Fruit fly (Drosophila melanogaster) whole organism, embryonic: Measurements from ENCODE around the gene Msh6.

ENCODE experiments used
- Ada2b ChIP-seq: fragments of 200-800 bp; sonication (Bioruptor generic); IDR thresholded peaks from 2 replicates; pipeline ENCODE4 v1.3.6; 2022; ENCODE audit warnings: missing biosample characterization, missing genetic modification characterization
- BEAF-32 ChIP-seq: fragments of 200-800 bp; sonication (Bioruptor generic); optimal IDR thresholded peaks from 3 replicates; lab custom pipeline; 2017; ENCODE audit warnings: missing biosample characterization, missing genetic modification characterization, mild to moderate bottlenecking, moderate library complexity, missing genetic modification reagents
- Blimp-1 ChIP-seq: fragments of 200-800 bp; sonication (Bioruptor generic); optimal IDR thresholded peaks from 3 replicates; lab custom pipeline; 2018; ENCODE audit warnings: missing biosample characterization, missing genetic modification characterization, mild to moderate bottlenecking, moderate library complexity, missing genetic modification reagents
- CG1024 ChIP-seq: fragments of 200-800 bp; sonication (Bioruptor generic); IDR thresholded peaks from 2 replicates; pipeline ENCODE4 v1.3.6; 2022; ENCODE audit warnings: missing biosample characterization, missing genetic modification characterization
- CG10274 ChIP-seq: fragments of 200-800 bp; sonication (Bioruptor generic); optimal IDR thresholded peaks from 3 replicates; lab custom pipeline; 2017; ENCODE audit warnings: missing biosample characterization, mild to moderate bottlenecking, missing genetic modification characterization
- CG10979 ChIP-seq: fragments of 200-800 bp; sonication (Bioruptor generic); optimal IDR thresholded peaks from 2 replicates; lab custom pipeline; 2018; ENCODE audit warnings: missing biosample characterization, mild to moderate bottlenecking, missing genetic modification characterization, moderate library complexity
- CG11093 ChIP-seq: fragments of 200-800 bp; sonication (Bioruptor generic); IDR thresholded peaks from 3 replicates; pipeline ENCODE4 v1.3.6; 2022; ENCODE audit warnings: missing biosample characterization, missing genetic modification characterization
- CG12744 ChIP-seq: fragments of 200-800 bp; sonication (Bioruptor generic); optimal IDR thresholded peaks from 2 replicates; lab custom pipeline; 2016; ENCODE audit warnings: missing biosample characterization, missing genetic modification characterization
- CG13894 ChIP-seq: fragments of 200-800 bp; sonication (Bioruptor generic); optimal IDR thresholded peaks from 3 replicates; lab custom pipeline; 2018; ENCODE audit warnings: missing biosample characterization, mild to moderate bottlenecking, missing genetic modification characterization, moderate library complexity
- CG15479 ChIP-seq: fragments of 200-800 bp; sonication (Bioruptor generic); optimal IDR thresholded peaks from 3 replicates; lab custom pipeline; 2019; ENCODE audit warnings: missing biosample characterization, mild to moderate bottlenecking, missing genetic modification characterization, moderate library complexity
- CG16815 ChIP-seq: fragments of 200-800 bp; sonication (Bioruptor generic); optimal IDR thresholded peaks from 3 replicates; lab custom pipeline; 2017; ENCODE audit warnings: missing biosample characterization, mild to moderate bottlenecking, missing genetic modification characterization
- CG16863 ChIP-seq: fragments of 200-800 bp; sonication (Bioruptor generic); optimal IDR thresholded peaks from 3 replicates; lab custom pipeline; 2016; ENCODE audit warnings: missing biosample characterization, missing genetic modification characterization
- CG2129 ChIP-seq: fragments of 200-800 bp; sonication (Bioruptor generic); IDR thresholded peaks from 2 replicates; pipeline ENCODE4 v1.3.6; 2022; ENCODE audit warnings: missing biosample characterization, missing genetic modification characterization; ENCODE audit not compliant: partially characterized antibody
- CG3995 ChIP-seq: fragments of 200-800 bp; sonication (Bioruptor generic); optimal IDR thresholded peaks from 3 replicates; lab custom pipeline; 2016; ENCODE audit warnings: missing biosample characterization, missing genetic modification characterization
- CG42726 ChIP-seq: fragments of 200-800 bp; sonication (Bioruptor generic); IDR thresholded peaks from 2 replicates; pipeline ENCODE4 v1.3.6; 2022; ENCODE audit warnings: missing biosample characterization, missing genetic modification characterization; ENCODE audit not compliant: partially characterized antibody
- CG4820 ChIP-seq: fragments of 200-800 bp; sonication (Bioruptor generic); optimal IDR thresholded peaks from 3 replicates; lab custom pipeline; 2016; ENCODE audit warnings: missing biosample characterization, missing genetic modification characterization
- CG6765 ChIP-seq: fragments of 200-800 bp; sonication (Bioruptor generic); optimal IDR thresholded peaks from 3 replicates; lab custom pipeline; 2017; ENCODE audit warnings: missing biosample characterization, mild to moderate bottlenecking, missing genetic modification characterization
- CG7271 ChIP-seq: fragments of 200-800 bp; sonication (Bioruptor generic); optimal IDR thresholded peaks from 2 replicates; lab custom pipeline; 2018; ENCODE audit warnings: missing biosample characterization, mild to moderate bottlenecking, missing genetic modification characterization, moderate library complexity
- CG8089 ChIP-seq: fragments of 200-800 bp; sonication (Bioruptor generic); optimal IDR thresholded peaks from 3 replicates; lab custom pipeline; 2016; ENCODE audit warnings: missing biosample characterization, missing genetic modification characterization
- CG8359 ChIP-seq: fragments of 200-800 bp; sonication (Bioruptor generic); optimal IDR thresholded peaks from 2 replicates; lab custom pipeline; 2017; ENCODE audit warnings: missing biosample characterization, mild to moderate bottlenecking, missing genetic modification characterization, borderline replicate concordance
- CG8924 ChIP-seq: fragments of 200-800 bp; optimal IDR thresholded peaks from 3 replicates; lab custom pipeline; 2019; ENCODE audit warnings: missing biosample characterization, mild to moderate bottlenecking, missing genetic modification characterization, moderate library complexity
- CG9797 ChIP-seq: fragments of 200-800 bp; sonication (Bioruptor generic); optimal IDR thresholded peaks from 3 replicates; lab custom pipeline; 2018; ENCODE audit warnings: missing biosample characterization, mild to moderate bottlenecking, missing genetic modification characterization
- CoRest ChIP-seq: fragments of 200-800 bp; sonication (Bioruptor generic); optimal IDR thresholded peaks from 3 replicates; lab custom pipeline; 2018; ENCODE audit warnings: missing biosample characterization, mild to moderate bottlenecking, missing genetic modification characterization, moderate library complexity
- CrebB ChIP-seq: fragments of 200-800 bp; sonication (Bioruptor generic); optimal IDR thresholded peaks from 3 replicates; lab custom pipeline; 2018; ENCODE audit warnings: missing biosample characterization, mild to moderate bottlenecking, missing genetic modification characterization
- D19A ChIP-seq: fragments of 200-800 bp; optimal IDR thresholded peaks from 3 replicates; lab custom pipeline; 2019; ENCODE audit warnings: missing biosample characterization, mild to moderate bottlenecking, missing genetic modification characterization, moderate library complexity
- Fer2 ChIP-seq: fragments of 200-800 bp; sonication (Bioruptor generic); optimal IDR thresholded peaks from 2 replicates; lab custom pipeline; 2018; ENCODE audit warnings: missing biosample characterization, mild to moderate bottlenecking, missing genetic modification characterization, moderate library complexity
- Lim3 ChIP-seq: fragments of 200-800 bp; sonication (Bioruptor generic); IDR thresholded peaks from 2 replicates; pipeline ENCODE4 v1.3.6; 2022; ENCODE audit warnings: missing biosample characterization, missing genetic modification characterization
- MBD-R2 ChIP-seq: fragments of 200-800 bp; sonication (Bioruptor generic); IDR thresholded peaks from 2 replicates; pipeline ENCODE4 v1.3.6; 2022; ENCODE audit warnings: missing biosample characterization, missing genetic modification characterization
- NK7.1 ChIP-seq: fragments of 200-800 bp; sonication (Bioruptor generic); optimal IDR thresholded peaks from 3 replicates; lab custom pipeline; 2016; ENCODE audit warnings: missing biosample characterization, missing genetic modification characterization
- Neu2 ChIP-seq: fragments of 200-800 bp; sonication (Bioruptor generic); optimal IDR thresholded peaks from 3 replicates; lab custom pipeline; 2016; ENCODE audit warnings: missing biosample characterization, missing genetic modification characterization, borderline replicate concordance
- Nf-YC ChIP-seq: fragments of 200-800 bp; optimal IDR thresholded peaks from 3 replicates; lab custom pipeline; 2019; ENCODE audit warnings: missing biosample characterization, mild to moderate bottlenecking, missing genetic modification characterization, moderate library complexity
- Side ChIP-seq: fragments of 200-800 bp; sonication (Bioruptor generic); optimal IDR thresholded peaks from 2 replicates; lab custom pipeline; 2016; ENCODE audit warnings: missing biosample characterization, missing genetic modification characterization
- Sox102F ChIP-seq: fragments of 200-800 bp; sonication (Bioruptor generic); optimal IDR thresholded peaks from 2 replicates; lab custom pipeline; 2018; ENCODE audit warnings: missing biosample characterization, mild to moderate bottlenecking, missing genetic modification characterization, moderate library complexity
- aop ChIP-seq: fragments of 200-800 bp; sonication (Bioruptor generic); IDR thresholded peaks from 2 replicates; pipeline ENCODE4 v1.3.6; 2022; ENCODE audit warnings: missing biosample characterization, missing genetic modification characterization
- bowl ChIP-seq: fragments of 200-800 bp; sonication (Bioruptor generic); IDR thresholded peaks from 2 replicates; pipeline ENCODE4 v1.3.6; 2022; ENCODE audit warnings: missing biosample characterization, missing genetic modification characterization
- cad ChIP-seq: fragments of >200 bp; optimal IDR thresholded peaks from 2 replicates; lab custom pipeline; 2017; ENCODE audit warnings: missing biosample characterization, missing genetic modification characterization
- disco-r ChIP-seq: fragments of 200-800 bp; sonication (Bioruptor generic); optimal IDR thresholded peaks from 2 replicates; lab custom pipeline; 2016; ENCODE audit warnings: missing biosample characterization, missing genetic modification characterization
- emc ChIP-seq: fragments of 200-800 bp; sonication (Bioruptor generic); optimal IDR thresholded peaks from 2 replicates; lab custom pipeline; 2016; ENCODE audit warnings: missing biosample characterization, missing genetic modification characterization
- fd96Cb ChIP-seq: fragments of 200-800 bp; sonication (Bioruptor generic); optimal IDR thresholded peaks from 2 replicates; lab custom pipeline; 2018; ENCODE audit warnings: missing biosample characterization, mild to moderate bottlenecking, missing genetic modification characterization, moderate library complexity
- gce ChIP-seq: fragments of 200-800 bp; sonication (Bioruptor generic); IDR thresholded peaks from 3 replicates; pipeline ENCODE4 v1.3.6; 2022; ENCODE audit warnings: missing biosample characterization, missing genetic modification characterization
- gro ChIP-seq: fragments of 200-800 bp; sonication (Bioruptor generic); optimal IDR thresholded peaks from 2 replicates; lab custom pipeline; 2016; ENCODE audit warnings: missing biosample characterization, missing genetic modification characterization
- hb ChIP-seq: fragments of 200-800 bp; sonication (Bioruptor generic); IDR thresholded peaks from 3 replicates; pipeline ENCODE4 v1.3.6; 2022; ENCODE audit warnings: missing biosample characterization, missing genetic modification characterization; ENCODE audit not compliant: partially characterized antibody
- oc ChIP-seq: fragments of 200-800 bp; sonication (Bioruptor generic); optimal IDR thresholded peaks from 2 replicates; lab custom pipeline; 2018; ENCODE audit warnings: missing biosample characterization, mild to moderate bottlenecking, missing genetic modification characterization, moderate library complexity
- otp ChIP-seq: fragments of 200-800 bp; sonication (Bioruptor generic); IDR thresholded peaks from 3 replicates; pipeline ENCODE4, ENCODE4 v1.3.6; 2022; ENCODE audit warnings: missing biosample characterization, missing genetic modification characterization
- pita ChIP-seq: fragments of 200-800 bp; sonication (Bioruptor generic); optimal IDR thresholded peaks from 2 replicates; lab custom pipeline; 2017; ENCODE audit warnings: missing biosample characterization, mild to moderate bottlenecking, missing genetic modification characterization
- schlank ChIP-seq: fragments of 200-800 bp; sonication (Bioruptor generic); optimal IDR thresholded peaks from 2 replicates; lab custom pipeline; 2018; ENCODE audit warnings: missing biosample characterization, mild to moderate bottlenecking, missing genetic modification characterization
- slbo ChIP-seq: fragments of 200-800 bp; sonication (Bioruptor generic); IDR thresholded peaks from 2 replicates; pipeline ENCODE4 v1.3.6; 2022; ENCODE audit warnings: missing biosample characterization, missing genetic modification characterization
- slou ChIP-seq: fragments of 200-800 bp; sonication (Bioruptor generic); optimal IDR thresholded peaks from 3 replicates; lab custom pipeline; 2016; ENCODE audit warnings: missing biosample characterization, missing genetic modification characterization
- twi ChIP-seq: fragments of 200-800 bp; optimal IDR thresholded peaks from 2 replicates; lab custom pipeline; 2019; ENCODE audit warnings: missing biosample characterization, mild to moderate bottlenecking, missing genetic modification characterization, moderate library complexity

Gene Msh6

DNA sequence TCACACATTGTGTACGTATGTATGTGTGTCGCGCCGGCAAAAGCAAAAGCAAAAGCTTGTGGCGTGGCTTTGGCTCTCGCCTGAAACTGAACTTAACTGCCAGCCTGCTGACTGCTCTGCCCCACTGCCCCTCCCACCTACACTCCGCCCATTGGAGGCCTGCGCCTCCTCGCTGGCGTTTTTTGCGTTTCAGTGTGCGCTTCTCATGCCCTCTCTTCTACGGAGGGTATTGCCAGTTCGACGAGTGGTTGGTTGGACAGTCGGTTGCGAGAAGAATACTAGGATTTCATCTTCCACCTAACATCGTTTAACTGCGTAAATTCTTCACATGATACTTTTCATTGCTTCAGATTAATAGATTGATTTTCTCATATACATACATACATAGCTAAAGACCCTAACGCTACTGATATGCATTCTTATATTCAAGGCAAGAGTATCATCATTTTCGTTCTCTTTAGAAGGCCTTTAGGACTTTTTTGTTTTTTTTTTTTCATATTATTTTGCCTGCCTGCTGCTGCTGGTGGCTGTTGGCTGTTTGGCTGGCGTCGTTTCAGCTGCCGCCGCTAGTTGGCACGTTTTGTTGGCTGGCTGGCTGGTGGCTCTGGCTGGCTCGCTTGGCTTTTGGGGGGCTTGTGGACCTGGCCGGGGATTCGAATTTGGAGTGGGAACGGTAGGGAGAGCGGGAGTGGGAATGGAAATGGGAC lies 53.4 kb downstream of the Msh6 start (continued):
- TF ChIP-seq cad (no peak), hb (no peak), CG2129 (GFP tag; lab: Robert Waterston, UW) (no peak), CG10274 (GFP tag; lab: Kevin White, UChicago) (peak; percentile 8), CoRest (peak; percentile 72), oc (tag; lab: Kevin White, UChicago) (no peak), fd96Cb (tag; lab: Kevin White, UChicago) (peak; percentile 22), Sox102F (peak; percentile 71), BEAF-32 (GFP tag; lab: Kevin White, UChicago) (no peak), MBD-R2 (peak; percentile 34; the same call in 1 of the 2 replicates), CrebB (no peak), Nf-YC (tag; lab: Kevin White, UChicago) (no peak), NK7.1 (GFP tag; lab: Kevin White, UChicago) (peak; percentile 60), gro (GFP tag; lab: Kevin White, UChicago) (peak; percentile 63), Blimp-1 (peak; percentile 3), Neu2 (no peak), Lim3 (GFP tag; lab: Robert Waterston, UW) (no peak), CG16815 (GFP tag; lab: Kevin White, UChicago) (peak; percentile 13), emc (GFP tag; lab: Kevin White, UChicago) (peak; percentile 21), twi (tag; lab: Kevin White, UChicago) (no peak), CG16863 (peak; percentile 65), CG6765 (no peak), CG8924 (peak; percentile 37), otp (GFP tag; lab: Robert Waterston, UW) (no peak), CG8359 (GFP tag; lab: Kevin White, UChicago) (no peak), CG1024 (GFP tag; lab: Robert Waterston, UW) (no peak), CG7271 (tag; lab: Kevin White, UChicago) (no peak), CG9797 (GFP tag; lab: Kevin White, UChicago) (no peak), gce (GFP tag; lab: Robert Waterston, UW) (0 out of 3 replicates have a peak, but pooled peaks have one; percentile 5), D19A (peak; percentile 95), CG10979 (tag; lab: Kevin White, UChicago) (peak; percentile 27), disco-r (GFP tag; lab: Kevin White, UChicago) (no peak), CG8089 (GFP tag; lab: Kevin White, UChicago) (peak; percentile 8), schlank (tag; lab: Kevin White, UChicago) (no peak), aop (GFP tag; lab: Robert Waterston, UW) (no peak), CG11093 (GFP tag; lab: Robert Waterston, UW) (peak; percentile 65; the same call in 1 of the 3 replicates), CG13894 (tag; lab: Kevin White, UChicago) (no peak), CG12744 (no peak), Side (peak; percentile 18), CG3995 (no peak), pita (GFP tag; lab: Kevin White, UChicago) (no peak), CG15479 (no peak), bowl (GFP tag; lab: Robert Waterston, UW) (no peak), CG42726 (GFP tag; lab: Robert Waterston, UW) (no peak), slbo (peak; percentile 60), slou (peak; percentile 7), Fer2 (tag; lab: Kevin White, UChicago) (peak; percentile 12), CG4820 (GFP tag; lab: Kevin White, UChicago) (no peak), Ada2b (no peak)
